Worm (Caenorhabditis elegans) whole organism, young adult: ENCODE results near the gene D1046.16.

Experiments
- D2030.7 ChIP-seq: fragments of 200-800 bp; sonication (Bioruptor generic); IDR thresholded peaks from 2 replicates; pipeline ENCODE4 v1.3.6; 2022; ENCODE audit warnings: missing genetic modification reagents, missing genetic modification characterization, missing compliant biosample characterization
- F22D6.2 ChIP-seq: sonication (generic microtip); optimal IDR thresholded peaks from 2 replicates; lab custom pipeline; 2016; ENCODE audit warnings: mild to moderate bottlenecking, missing genetic modification characterization, missing compliant biosample characterization
- F37B4.10 ChIP-seq: fragments of 200-800 bp; sonication (Bioruptor generic); IDR thresholded peaks from 2 replicates; pipeline ENCODE4 v1.3.6; 2022; ENCODE audit warnings: missing genetic modification characterization, missing compliant biosample characterization
- F57C9.4 ChIP-seq: sonication (generic microtip); optimal IDR thresholded peaks from 2 replicates; lab custom pipeline; 2017; ENCODE audit warnings: mild to moderate bottlenecking, missing genetic modification characterization, missing compliant biosample characterization
- K12H6.12 ChIP-seq: fragments of 200-800 bp; sonication (Bioruptor generic); optimal IDR thresholded peaks from 2 replicates; lab custom pipeline; 2018; ENCODE audit warnings: mild to moderate bottlenecking, missing genetic modification characterization, missing compliant biosample characterization
- T07F8.4 ChIP-seq: sonication (generic microtip); optimal IDR thresholded peaks from 2 replicates; lab custom pipeline; 2016; ENCODE audit warnings: mild to moderate bottlenecking, missing genetic modification characterization, moderate library complexity, missing compliant biosample characterization
- Y53G8AR.9 ChIP-seq: fragments of 200-800 bp; sonication (Bioruptor generic); conservative IDR thresholded peaks from 2 replicates; pipeline ENCODE4 v1.3.6; 2022; ENCODE audit warnings: missing genetic modification reagents, missing genetic modification characterization, missing compliant biosample characterization
- Y67H2A.10 ChIP-seq: fragments of 200-800 bp; sonication (Bioruptor generic); conservative IDR thresholded peaks from 2 replicates; pipeline ENCODE4 v1.3.6; 2022; ENCODE audit warnings: missing genetic modification reagents, missing genetic modification characterization, missing compliant biosample characterization
- ZK185.1 ChIP-seq: sonication (generic microtip); optimal IDR thresholded peaks from 2 replicates; lab custom pipeline; 2016; ENCODE audit warnings: mild to moderate bottlenecking, missing genetic modification characterization, missing compliant biosample characterization; ENCODE audit not compliant: poor library complexity, severe bottlenecking
- aptf-2 ChIP-seq: fragments of 200-800 bp; sonication (Bioruptor generic); conservative IDR thresholded peaks from 2 replicates; pipeline ENCODE4 v1.3.6; 2022; ENCODE audit warnings: missing genetic modification reagents, missing genetic modification characterization, missing compliant biosample characterization
- athp-1 ChIP-seq: sonication (generic microtip); optimal IDR thresholded peaks from 2 replicates; lab custom pipeline; 2017; ENCODE audit warnings: mild to moderate bottlenecking, missing genetic modification characterization, missing compliant biosample characterization
- attf-5 ChIP-seq: fragments of 200-800 bp; sonication (Bioruptor generic); optimal IDR thresholded peaks from 2 replicates; lab custom pipeline; 2018; ENCODE audit warnings: mild to moderate bottlenecking, missing genetic modification characterization, missing compliant biosample characterization
- bed-2 ChIP-seq: fragments of 200-800 bp; sonication (Bioruptor generic); IDR thresholded peaks from 2 replicates; pipeline ENCODE4 v1.3.6; 2022; ENCODE audit warnings: missing genetic modification reagents, missing genetic modification characterization, missing compliant biosample characterization
- cebp-1 ChIP-seq, 2 experiments: fragments of 200-800 bp in 1 of 2; sonication (Bioruptor generic) in 1 of 2; sonication (generic microtip) in 1 of 2; IDR thresholded peaks in 1 of 2; optimal IDR thresholded peaks in 1 of 2; 2 replicates each; pipeline versions ENCODE4 v1.3.6 to Lab custom; 2017 to 2022; ENCODE audit warnings: missing compliant biosample characterization in 2 of 2, missing genetic modification characterization in 2 of 2, mild to moderate bottlenecking in 1 of 2, missing genetic modification reagents in 1 of 2, moderate library complexity in 1 of 2
- cebp-2 ChIP-seq: fragments of 200-800 bp; sonication (Bioruptor generic); IDR thresholded peaks from 2 replicates; pipeline ENCODE4 v1.3.6; 2022; ENCODE audit warnings: missing genetic modification characterization, missing compliant biosample characterization
- ceh-27 ChIP-seq: fragments of 200-800 bp; sonication (Bioruptor generic); optimal IDR thresholded peaks from 2 replicates; lab custom pipeline; 2018; ENCODE audit warnings: mild to moderate bottlenecking, missing genetic modification characterization, moderate library complexity, missing compliant biosample characterization
- ceh-40 ChIP-seq: fragments of 200-800 bp; sonication (Bioruptor generic); IDR thresholded peaks from 2 replicates; pipeline ENCODE4 v1.3.6; 2022; ENCODE audit warnings: missing genetic modification characterization, missing compliant biosample characterization
- ceh-58 ChIP-seq: fragments of 200-800 bp; sonication (Bioruptor generic); IDR thresholded peaks from 2 replicates; pipeline ENCODE4 v1.3.6; 2022; ENCODE audit warnings: missing genetic modification characterization, missing compliant biosample characterization
- die-1 ChIP-seq: sonication (generic microtip); optimal IDR thresholded peaks from 2 replicates; lab custom pipeline; 2016; ENCODE audit warnings: missing genotype, mild to moderate bottlenecking, missing genetic modification characterization, missing compliant biosample characterization
- dox-1 ChIP-seq: fragments of 200-800 bp; sonication (Bioruptor generic); IDR thresholded peaks from 2 replicates; pipeline ENCODE4 v1.3.6; 2022; ENCODE audit warnings: missing genetic modification reagents, missing genetic modification characterization, missing compliant biosample characterization
- efl-1 ChIP-seq: fragments of 150-350 bp; optimal IDR thresholded peaks from 2 replicates; lab custom pipeline; 2014; ENCODE audit warnings: missing biosample characterization, missing genetic modification reagents, missing genetic modification characterization
- egl-18 ChIP-seq: fragments of 200-800 bp; sonication (Bioruptor generic); IDR thresholded peaks from 2 replicates; pipeline ENCODE4 v1.3.6; 2022; ENCODE audit warnings: missing genetic modification reagents, missing genetic modification characterization, missing compliant biosample characterization
- fkh-3 ChIP-seq: sonication (generic microtip); optimal IDR thresholded peaks from 2 replicates; lab custom pipeline; 2016; ENCODE audit warnings: mild to moderate bottlenecking, missing genetic modification characterization, missing compliant biosample characterization
- hmg-1.2 ChIP-seq: fragments of 200-800 bp; sonication (Bioruptor generic); IDR thresholded peaks from 2 replicates; pipeline ENCODE4 v1.3.6; 2022; ENCODE audit warnings: missing genetic modification reagents, missing genetic modification characterization, missing compliant biosample characterization
- hrde-1 ChIP-seq: sonication (generic microtip); optimal IDR thresholded peaks from 2 replicates; lab custom pipeline; 2016; ENCODE audit warnings: missing genetic modification characterization, mild to moderate bottlenecking, missing compliant biosample characterization, moderate library complexity, missing genotype, missing genetic modification reagents, borderline replicate concordance
- lag-1 ChIP-seq: fragments of 200-800 bp; sonication (Bioruptor generic); IDR thresholded peaks from 2 replicates; pipeline ENCODE4 v1.3.6; 2022; ENCODE audit warnings: missing genetic modification reagents, missing genetic modification characterization, missing compliant biosample characterization
- lin-26 ChIP-seq: fragments of 200-800 bp; sonication (Bioruptor generic); IDR thresholded peaks from 2 replicates; pipeline ENCODE4 v1.3.6; 2022; ENCODE audit warnings: missing genetic modification reagents, missing genetic modification characterization, missing compliant biosample characterization
- lir-1 ChIP-seq: fragments of 200-800 bp; sonication (Bioruptor generic); conservative IDR thresholded peaks from 2 replicates; pipeline ENCODE4 v1.3.6; 2022; ENCODE audit warnings: missing genetic modification reagents, missing genetic modification characterization, missing compliant biosample characterization
- madf-10 ChIP-seq: sonication (generic microtip); optimal IDR thresholded peaks from 2 replicates; lab custom pipeline; 2016; ENCODE audit warnings: mild to moderate bottlenecking, missing genetic modification characterization, missing compliant biosample characterization
- mcd-1 ChIP-seq: fragments of 200-800 bp; sonication (Bioruptor generic); IDR thresholded peaks from 2 replicates; pipeline ENCODE4 v1.3.6; 2022; ENCODE audit warnings: missing genetic modification reagents, missing genetic modification characterization, missing compliant biosample characterization
- mel-28 ChIP-seq: sonication (generic microtip); optimal IDR thresholded peaks from 2 replicates; lab custom pipeline; 2016; ENCODE audit warnings: borderline replicate concordance, mild to moderate bottlenecking, missing genetic modification characterization, missing compliant biosample characterization
- mes-4 ChIP-seq: sonication (generic microtip); optimal IDR thresholded peaks from 2 replicates; lab custom pipeline; 2016; ENCODE audit warnings: missing genotype, missing genetic modification characterization, missing compliant biosample characterization
- nfya-1 ChIP-seq: sonication (generic microtip); optimal IDR thresholded peaks from 2 replicates; lab custom pipeline; 2017; ENCODE audit warnings: antibody characterized with exemption, missing compliant biosample characterization, missing genetic modification characterization, borderline replicate concordance; ENCODE audit not compliant: insufficient read depth
- nhr-80 ChIP-seq: sonication (generic microtip); optimal IDR thresholded peaks from 2 replicates; lab custom pipeline; 2016; ENCODE audit warnings: missing genetic modification characterization, missing compliant biosample characterization
- repo-1 ChIP-seq: sonication (generic microtip); optimal IDR thresholded peaks from 2 replicates; lab custom pipeline; 2017; ENCODE audit warnings: mild to moderate bottlenecking, missing genetic modification characterization, missing compliant biosample characterization
- rpc-1 ChIP-seq, 2 experiments: fragments of 150-350 bp in 1 of 2; sonication (generic microtip) in 1 of 2; optimal IDR thresholded peaks; 2 replicates each; lab custom pipeline; 2014 to 2018; ENCODE audit warnings: missing biosample characterization in 1 of 2, missing genetic modification characterization in 1 of 2, missing genetic modification reagents in 1 of 2, missing genotype in 1 of 2
- sdz-38 ChIP-seq: sonication (generic microtip); optimal IDR thresholded peaks from 2 replicates; lab custom pipeline; 2016; ENCODE audit warnings: missing genotype, missing genetic modification characterization, missing compliant biosample characterization
- snpc-1.1 ChIP-seq: sonication (generic microtip); optimal IDR thresholded peaks from 2 replicates; lab custom pipeline; 2017; ENCODE audit warnings: missing genetic modification characterization, mild to moderate bottlenecking, missing compliant biosample characterization, antibody characterized with exemption, moderate library complexity, missing genotype, missing genetic modification reagents; ENCODE audit not compliant: insufficient read depth
- snpc-1.3 ChIP-seq: sonication (generic microtip); optimal IDR thresholded peaks from 2 replicates; lab custom pipeline; 2017; ENCODE audit warnings: missing genetic modification characterization, mild to moderate bottlenecking, missing compliant biosample characterization, antibody characterized with exemption, moderate library complexity, missing genotype, missing genetic modification reagents; ENCODE audit not compliant: insufficient read depth
- snpc-4 ChIP-seq, 5 experiments: fragments of 150-350 bp in 1 of 5; sonication (generic microtip) in 4 of 5; optimal IDR thresholded peaks; 2 replicates each; lab custom pipeline; 2014 to 2018; ENCODE audit warnings: missing genetic modification characterization in 5 of 5, missing biosample characterization in 3 of 5, antibody characterized with exemption in 2 of 5, mild to moderate bottlenecking in 2 of 5, missing compliant biosample characterization in 2 of 5, missing genotype in 2 of 5, moderate library complexity in 2 of 5, missing genetic modification reagents in 1 of 5
- unc-130 ChIP-seq: sonication (generic microtip); optimal IDR thresholded peaks from 2 replicates; lab custom pipeline; 2016; ENCODE audit warnings: missing genetic modification reagents, missing genetic modification characterization, missing compliant biosample characterization
- unc-62 ChIP-seq: fragments of 150-350 bp; optimal IDR thresholded peaks from 2 replicates; lab custom pipeline; 2014; ENCODE audit warnings: missing biosample characterization, missing genetic modification reagents, missing genetic modification characterization
- zfh-2 ChIP-seq: fragments of 200-800 bp; sonication (Bioruptor generic); conservative IDR thresholded peaks from 2 replicates; pipeline ENCODE4 v1.3.6; 2022; ENCODE audit warnings: missing genetic modification reagents, missing genetic modification characterization, missing compliant biosample characterization
- ztf-25 ChIP-seq: fragments of 200-800 bp; sonication (Bioruptor generic); IDR thresholded peaks from 2 replicates; pipeline ENCODE4 v1.3.6; 2022; ENCODE audit warnings: missing genetic modification reagents, missing genetic modification characterization, missing compliant biosample characterization
- ztf-26 ChIP-seq: sonication (generic microtip); optimal IDR thresholded peaks from 2 replicates; lab custom pipeline; 2017; ENCODE audit warnings: missing genetic modification characterization, missing compliant biosample characterization
- ztf-28 ChIP-seq: fragments of 200-800 bp; sonication (Bioruptor generic); IDR thresholded peaks from 2 replicates; pipeline ENCODE4 v1.3.6; 2022; ENCODE audit warnings: missing genetic modification reagents, missing genetic modification characterization, missing compliant biosample characterization
- ztf-6 ChIP-seq: fragments of 200-800 bp; sonication (Bioruptor generic); IDR thresholded peaks from 2 replicates; pipeline ENCODE4 v1.3.6; 2022; ENCODE audit warnings: missing genetic modification reagents, missing genetic modification characterization, missing compliant biosample characterization

Gene D1046.16

DNA sequence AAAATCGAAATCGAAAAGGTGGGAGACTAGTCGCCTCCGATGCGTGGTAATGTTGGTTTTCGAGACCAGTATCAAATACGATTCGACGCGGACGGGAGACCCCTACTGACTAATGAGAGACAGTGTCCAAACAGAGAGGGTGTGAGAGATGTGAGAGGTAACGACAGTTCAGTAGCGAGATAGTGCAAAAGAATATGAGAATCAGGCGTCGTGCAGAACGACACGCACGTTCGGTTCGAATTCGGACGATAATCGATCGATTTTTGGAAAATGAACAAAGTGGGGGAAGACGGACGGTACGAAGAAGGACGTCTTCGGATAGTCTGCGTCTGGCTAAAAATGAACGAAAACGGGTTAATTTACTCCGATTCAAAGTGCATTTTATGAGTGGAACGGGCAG is at the start of gene D1046.16:
D1046.16 (plus strand) TSS at position 195 of the 400 bp plus-strand sequence.
- TF ChIP-seq cebp-2 (GFP tag; lab: Robert Waterston, UW) (no peak), athp-1 (tag; lab: Kevin White, UChicago) (no peak), mes-4 (tag; lab: Kevin White, UChicago) (no peak), F57C9.4 (tag; lab: Kevin White, UChicago) (no peak), D2030.7 (GFP tag; lab: Robert Waterston, UW) (no peak), fkh-3 (tag; lab: Kevin White, UChicago) (no peak), hmg-1.2 (GFP tag; lab: Robert Waterston, UW) (peak; percentile 52; the same call in 1 of the 2 replicates), attf-5 (GFP tag; lab: Kevin White, UChicago) (peak; percentile 58), cebp-1 (GFP tag; IDR thresholded peaks at IDR 0.05; lab: Robert Waterston, UW) (no peak), cebp-1 (tag; optimal IDR thresholded peaks at IDR 0.05; lab: Kevin White, UChicago) (peak; percentile 26), snpc-4 (GFP tag; optimal IDR thresholded peaks at IDR 0.05; lab: Kevin White, UChicago) (no peak), snpc-4 (tag; optimal IDR thresholded peaks at IDR 0.05; lab: Kevin White, UChicago) (no peak), egl-18 (GFP tag; lab: Robert Waterston, UW) (no peak), zfh-2 (GFP tag; lab: Robert Waterston, UW) (no peak), ceh-58 (GFP tag; lab: Robert Waterston, UW) (no peak), efl-1 (GFP tag; lab: Kevin White, UChicago) (no peak), madf-10 (tag; lab: Kevin White, UChicago) (no peak), lin-26 (GFP tag; lab: Robert Waterston, UW) (0 out of 2 replicates have a peak, but pooled peaks have one; percentile 33), F37B4.10 (no peak), ztf-25 (GFP tag; lab: Robert Waterston, UW) (no peak), Y67H2A.10 (no peak), ZK185.1 (tag; lab: Kevin White, UChicago) (no peak), repo-1 (tag; lab: Kevin White, UChicago) (no peak), snpc-1.3 (tag; lab: Kevin White, UChicago) (no peak), nfya-1 (tag; lab: Kevin White, UChicago) (no peak), T07F8.4 (tag; lab: Kevin White, UChicago) (no peak), lir-1 (GFP tag; lab: Robert Waterston, UW) (no peak), ztf-28 (GFP tag; lab: Robert Waterston, UW) (no peak), ztf-26 (tag; lab: Kevin White, UChicago) (no peak), dox-1 (GFP tag; lab: Robert Waterston, UW) (0 out of 2 replicates have a peak, but pooled peaks have one; percentile 53), ztf-6 (GFP tag; lab: Robert Waterston, UW) (no peak), sdz-38 (tag; lab: Kevin White, UChicago) (no peak), nhr-80 (tag; lab: Kevin White, UChicago) (peak; percentile 69), Y53G8AR.9 (GFP tag; lab: Robert Waterston, UW) (no peak), K12H6.12 (tag; lab: Kevin White, UChicago) (no peak), aptf-2 (GFP tag; lab: Robert Waterston, UW) (no peak), unc-62 (GFP tag; lab: Kevin White, UChicago) (no peak), F22D6.2 (tag; lab: Kevin White, UChicago) (no peak), mcd-1 (GFP tag; lab: Robert Waterston, UW) (no peak), snpc-1.1 (no peak), hrde-1 (tag; lab: Kevin White, UChicago) (no peak), die-1 (no peak), unc-130 (no peak), rpc-1 (optimal IDR thresholded peaks at IDR 0.05; lab: Kevin White, UChicago) (no peak), rpc-1 (tag; optimal IDR thresholded peaks at IDR 0.05; lab: Kevin White, UChicago) (no peak), ceh-40 (no peak), bed-2 (GFP tag; lab: Robert Waterston, UW) (no peak), mel-28 (tag; lab: Kevin White, UChicago) (no peak), ceh-27 (GFP tag; lab: Kevin White, UChicago) (peak; percentile 51), lag-1 (GFP tag; lab: Robert Waterston, UW) (no peak)
